Worm (Caenorhabditis elegans) whole organism, young adult: Measurements from ENCODE around the gene toca-2.

Experiments used
- B0035.1 ChIP-seq: sonication (generic microtip); optimal IDR thresholded peaks from 2 replicates; lab custom pipeline; 2016; ENCODE audit warnings: missing genetic modification characterization, mild to moderate bottlenecking, missing compliant biosample characterization, missing genotype, missing genetic modification reagents
- B0261.1 ChIP-seq: sonication (generic microtip); optimal IDR thresholded peaks from 2 replicates; lab custom pipeline; 2016; ENCODE audit warnings: mild to moderate bottlenecking, missing genetic modification characterization, moderate library complexity, missing compliant biosample characterization
- C06A6.2 ChIP-seq: fragments of 200-800 bp; sonication (Bioruptor generic); conservative IDR thresholded peaks from 2 replicates; pipeline ENCODE4 v1.3.6; 2022; ENCODE audit warnings: missing genetic modification characterization, missing compliant biosample characterization
- F52B5.7 ChIP-seq: sonication (generic microtip); optimal IDR thresholded peaks from 2 replicates; lab custom pipeline; 2016; ENCODE audit warnings: mild to moderate bottlenecking, missing genetic modification characterization, missing compliant biosample characterization
- F57A8.1 ChIP-seq: fragments of 200-800 bp; sonication (Bioruptor generic); optimal IDR thresholded peaks from 2 replicates; lab custom pipeline; 2018; ENCODE audit warnings: mild to moderate bottlenecking, missing genetic modification characterization, moderate library complexity, missing compliant biosample characterization
- akir-1 ChIP-seq: fragments of 200-800 bp; sonication (Bioruptor generic); optimal IDR thresholded peaks from 2 replicates; lab custom pipeline; 2018; ENCODE audit warnings: mild to moderate bottlenecking, missing genetic modification characterization, moderate library complexity, missing compliant biosample characterization
- atf-7 ChIP-seq: sonication (generic microtip); optimal IDR thresholded peaks from 2 replicates; lab custom pipeline; 2017; ENCODE audit warnings: mild to moderate bottlenecking, missing genetic modification characterization, missing compliant biosample characterization
- attf-5 ChIP-seq: fragments of 200-800 bp; sonication (Bioruptor generic); optimal IDR thresholded peaks from 2 replicates; lab custom pipeline; 2018; ENCODE audit warnings: mild to moderate bottlenecking, missing genetic modification characterization, missing compliant biosample characterization
- cebp-1 ChIP-seq, 2 experiments: fragments of 200-800 bp in 1 of 2; sonication (Bioruptor generic) in 1 of 2; sonication (generic microtip) in 1 of 2; IDR thresholded peaks in 1 of 2; optimal IDR thresholded peaks in 1 of 2; 2 replicates each; pipeline versions ENCODE4 v1.3.6 to Lab custom; 2017 to 2022; ENCODE audit warnings: missing compliant biosample characterization in 2 of 2, missing genetic modification characterization in 2 of 2, mild to moderate bottlenecking in 1 of 2, missing genetic modification reagents in 1 of 2, moderate library complexity in 1 of 2
- cebp-2 ChIP-seq: fragments of 200-800 bp; sonication (Bioruptor generic); IDR thresholded peaks from 2 replicates; pipeline ENCODE4 v1.3.6; 2022; ENCODE audit warnings: missing genetic modification characterization, missing compliant biosample characterization
- ceh-100 ChIP-seq: fragments of 200-800 bp; sonication (Bioruptor generic); IDR thresholded peaks from 2 replicates; pipeline ENCODE4 v1.3.6; 2022; ENCODE audit warnings: missing genetic modification reagents, missing genetic modification characterization, missing compliant biosample characterization
- ceh-40 ChIP-seq: fragments of 200-800 bp; sonication (Bioruptor generic); IDR thresholded peaks from 2 replicates; pipeline ENCODE4 v1.3.6; 2022; ENCODE audit warnings: missing genetic modification characterization, missing compliant biosample characterization
- die-1 ChIP-seq: sonication (generic microtip); optimal IDR thresholded peaks from 2 replicates; lab custom pipeline; 2016; ENCODE audit warnings: missing genotype, mild to moderate bottlenecking, missing genetic modification characterization, missing compliant biosample characterization
- dox-1 ChIP-seq: fragments of 200-800 bp; sonication (Bioruptor generic); IDR thresholded peaks from 2 replicates; pipeline ENCODE4 v1.3.6; 2022; ENCODE audit warnings: missing genetic modification reagents, missing genetic modification characterization, missing compliant biosample characterization
- dpff-1 ChIP-seq: sonication (generic microtip); optimal IDR thresholded peaks from 2 replicates; lab custom pipeline; 2017; ENCODE audit warnings: mild to moderate bottlenecking, missing genetic modification characterization, missing compliant biosample characterization
- egl-18 ChIP-seq: fragments of 200-800 bp; sonication (Bioruptor generic); IDR thresholded peaks from 2 replicates; pipeline ENCODE4 v1.3.6; 2022; ENCODE audit warnings: missing genetic modification reagents, missing genetic modification characterization, missing compliant biosample characterization
- fkh-3 ChIP-seq: sonication (generic microtip); optimal IDR thresholded peaks from 2 replicates; lab custom pipeline; 2016; ENCODE audit warnings: mild to moderate bottlenecking, missing genetic modification characterization, missing compliant biosample characterization
- gei-17 ChIP-seq: fragments of 200-800 bp; sonication (Bioruptor generic); optimal IDR thresholded peaks from 2 replicates; lab custom pipeline; 2018; ENCODE audit warnings: mild to moderate bottlenecking, missing genetic modification characterization, missing compliant biosample characterization
- let-526 ChIP-seq: fragments of 200-800 bp; sonication (Bioruptor generic); IDR thresholded peaks from 2 replicates; pipeline ENCODE4 v1.3.6; 2022; ENCODE audit warnings: missing genetic modification reagents, missing genetic modification characterization, missing compliant biosample characterization
- lin-54 ChIP-seq: fragments of 200-800 bp; sonication (Bioruptor generic); optimal IDR thresholded peaks from 2 replicates; lab custom pipeline; 2018; ENCODE audit warnings: mild to moderate bottlenecking, missing genetic modification characterization, missing compliant biosample characterization
- lsy-27 ChIP-seq: sonication (generic microtip); optimal IDR thresholded peaks from 2 replicates; lab custom pipeline; 2017; ENCODE audit warnings: missing genetic modification characterization, mild to moderate bottlenecking, missing compliant biosample characterization, antibody characterized with exemption, missing genotype, borderline replicate concordance; ENCODE audit not compliant: insufficient read depth
- madf-6 ChIP-seq: fragments of 200-800 bp; sonication (Bioruptor generic); IDR thresholded peaks from 2 replicates; pipeline ENCODE4 v1.3.6; 2022; ENCODE audit warnings: missing genetic modification reagents, missing genetic modification characterization, missing compliant biosample characterization
- mcd-1 ChIP-seq: fragments of 200-800 bp; sonication (Bioruptor generic); IDR thresholded peaks from 2 replicates; pipeline ENCODE4 v1.3.6; 2022; ENCODE audit warnings: missing genetic modification reagents, missing genetic modification characterization, missing compliant biosample characterization
- mes-4 ChIP-seq: sonication (generic microtip); optimal IDR thresholded peaks from 2 replicates; lab custom pipeline; 2016; ENCODE audit warnings: missing genotype, missing genetic modification characterization, missing compliant biosample characterization
- nfya-2 ChIP-seq: fragments of 200-800 bp; sonication (Bioruptor generic); IDR thresholded peaks from 2 replicates; pipeline ENCODE4 v1.3.6; 2022; ENCODE audit warnings: missing genetic modification reagents, missing genetic modification characterization, missing compliant biosample characterization
- nhr-27 ChIP-seq: fragments of 200-800 bp; sonication (Bioruptor generic); optimal IDR thresholded peaks from 2 replicates; lab custom pipeline; 2018; ENCODE audit warnings: mild to moderate bottlenecking, missing genetic modification characterization, moderate library complexity, missing compliant biosample characterization
- nhr-90 ChIP-seq: sonication (generic microtip); optimal IDR thresholded peaks from 2 replicates; lab custom pipeline; 2016; ENCODE audit warnings: missing genotype, mild to moderate bottlenecking, missing genetic modification characterization, missing compliant biosample characterization
- snpc-1.1 ChIP-seq: sonication (generic microtip); optimal IDR thresholded peaks from 2 replicates; lab custom pipeline; 2017; ENCODE audit warnings: missing genetic modification characterization, mild to moderate bottlenecking, missing compliant biosample characterization, antibody characterized with exemption, moderate library complexity, missing genotype, missing genetic modification reagents; ENCODE audit not compliant: insufficient read depth
- snpc-1.3 ChIP-seq: sonication (generic microtip); optimal IDR thresholded peaks from 2 replicates; lab custom pipeline; 2017; ENCODE audit warnings: missing genetic modification characterization, mild to moderate bottlenecking, missing compliant biosample characterization, antibody characterized with exemption, moderate library complexity, missing genotype, missing genetic modification reagents; ENCODE audit not compliant: insufficient read depth
- somi-1 ChIP-seq: fragments of 200-800 bp; sonication (Bioruptor generic); optimal IDR thresholded peaks from 2 replicates; lab custom pipeline; 2018; ENCODE audit warnings: mild to moderate bottlenecking, missing genetic modification characterization, missing compliant biosample characterization
- sptf-2 ChIP-seq: fragments of 200-800 bp; sonication (Bioruptor generic); optimal IDR thresholded peaks from 2 replicates; lab custom pipeline; 2018; ENCODE audit warnings: mild to moderate bottlenecking, missing genetic modification characterization, missing compliant biosample characterization
- zfh-2 ChIP-seq: fragments of 200-800 bp; sonication (Bioruptor generic); conservative IDR thresholded peaks from 2 replicates; pipeline ENCODE4 v1.3.6; 2022; ENCODE audit warnings: missing genetic modification reagents, missing genetic modification characterization, missing compliant biosample characterization
- ztf-18 ChIP-seq: sonication (generic microtip); optimal IDR thresholded peaks from 2 replicates; lab custom pipeline; 2016; ENCODE audit warnings: missing genotype, mild to moderate bottlenecking, missing genetic modification characterization, missing compliant biosample characterization
- ztf-26 ChIP-seq: sonication (generic microtip); optimal IDR thresholded peaks from 2 replicates; lab custom pipeline; 2017; ENCODE audit warnings: missing genetic modification characterization, missing compliant biosample characterization
- ztf-6 ChIP-seq: fragments of 200-800 bp; sonication (Bioruptor generic); IDR thresholded peaks from 2 replicates; pipeline ENCODE4 v1.3.6; 2022; ENCODE audit warnings: missing genetic modification reagents, missing genetic modification characterization, missing compliant biosample characterization

toca-2 gene

DNA sequence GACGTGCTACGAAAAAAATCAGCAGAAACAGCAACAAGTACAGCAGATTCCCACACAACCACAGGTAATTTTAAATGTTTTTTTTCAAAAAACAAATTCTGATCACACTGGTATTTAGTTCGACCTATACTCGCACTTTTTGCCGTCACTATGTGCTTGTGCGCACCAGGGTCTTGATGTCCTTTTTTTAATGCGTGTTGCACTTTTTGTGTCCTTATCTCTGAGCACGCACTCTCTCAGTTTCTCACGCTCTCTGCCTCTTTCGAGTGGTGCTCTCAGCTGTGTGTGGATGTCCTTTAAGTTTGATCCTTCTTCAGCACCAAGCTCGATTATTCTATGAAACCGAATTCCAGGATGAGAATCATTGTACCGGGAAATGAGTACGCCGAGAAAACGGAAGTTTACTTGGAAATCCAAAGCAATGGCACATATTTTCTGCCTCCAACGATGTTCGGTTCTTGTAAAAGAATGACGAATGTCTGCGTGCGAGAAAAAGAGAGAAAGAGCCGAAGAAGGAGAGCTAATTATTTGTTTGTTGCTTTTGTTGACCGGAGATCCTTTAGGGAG lies 37.2 kb upstream of the toca-2 start (continued):
- TF ChIP-seq madf-6 (GFP tag; lab: Robert Waterston, UW) (0 out of 2 replicates have a peak, but pooled peaks have one; percentile 9), ztf-26 (tag; lab: Kevin White, UChicago) (no peak), F57A8.1 (no peak), fkh-3 (no peak), attf-5 (GFP tag; lab: Kevin White, UChicago) (peak; percentile 15)

DNA sequence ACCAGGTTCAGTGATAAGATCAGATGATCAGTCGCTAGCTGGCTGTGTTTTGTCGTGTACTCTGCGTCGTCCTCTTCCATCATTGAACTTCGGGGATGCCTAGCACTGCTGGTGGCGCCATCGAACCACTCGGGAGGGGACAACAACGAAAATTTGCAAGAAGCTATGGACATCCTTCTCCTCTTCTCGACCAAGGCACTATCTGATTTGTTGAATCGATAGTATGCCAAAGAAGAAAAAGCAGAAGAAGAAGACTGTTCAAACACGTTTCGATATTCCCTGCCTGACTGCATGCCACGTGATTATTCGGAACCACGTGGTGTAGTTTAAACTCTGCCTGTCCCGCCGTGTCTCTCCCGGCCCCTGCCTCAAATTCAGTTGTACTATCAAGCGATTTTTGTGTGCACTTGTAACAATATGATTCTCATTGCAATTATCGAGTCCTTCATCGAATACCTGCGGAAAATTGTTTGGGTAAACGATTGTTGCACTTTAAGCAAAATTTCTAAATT lies 36.4 kb upstream of the toca-2 start:
- TF ChIP-seq nhr-27 (tag; lab: Kevin White, UChicago) (no peak), C06A6.2 (GFP tag; lab: Robert Waterston, UW) (0 out of 2 replicates have a peak, but pooled peaks have one; percentile 27), ceh-40 (no peak), akir-1 (GFP tag; lab: Kevin White, UChicago) (no peak), attf-5 (GFP tag; lab: Kevin White, UChicago) (peak; percentile 33), snpc-1.3 (tag; lab: Kevin White, UChicago) (no peak), ceh-100 (no peak), nfya-2 (GFP tag; lab: Robert Waterston, UW) (no peak), dpff-1 (tag; lab: Kevin White, UChicago) (no peak), cebp-2 (GFP tag; lab: Robert Waterston, UW) (no peak), ztf-26 (tag; lab: Kevin White, UChicago) (peak; percentile 46), nhr-90 (tag; lab: Kevin White, UChicago) (no peak), gei-17 (no peak), somi-1 (GFP tag; lab: Kevin White, UChicago) (peak; percentile 1), F52B5.7 (tag; lab: Kevin White, UChicago) (peak; percentile 8), cebp-1 (GFP tag; IDR thresholded peaks at IDR 0.05; lab: Robert Waterston, UW) (no peak), cebp-1 (tag; optimal IDR thresholded peaks at IDR 0.05; lab: Kevin White, UChicago) (peak; percentile 44), B0035.1 (tag; lab: Kevin White, UChicago) (no peak), die-1 (peak; percentile 31), lin-54 (GFP tag; lab: Kevin White, UChicago) (no peak), atf-7 (tag; lab: Kevin White, UChicago) (no peak), egl-18 (GFP tag; lab: Robert Waterston, UW) (no peak), ztf-6 (no peak), let-526 (0 out of 2 replicates have a peak, but pooled peaks have one; percentile 52), mes-4 (tag; lab: Kevin White, UChicago) (no peak), mcd-1 (GFP tag; lab: Robert Waterston, UW) (no peak), lsy-27 (tag; lab: Kevin White, UChicago) (no peak), zfh-2 (0 out of 2 replicates have a peak, but pooled peaks have one; percentile 15), snpc-1.1 (tag; lab: Kevin White, UChicago) (no peak), fkh-3 (no peak), B0261.1 (no peak), ztf-18 (tag; lab: Kevin White, UChicago) (no peak), sptf-2 (GFP tag; lab: Kevin White, UChicago) (no peak), dox-1 (GFP tag; lab: Robert Waterston, UW) (peak; percentile 24)
